Fruit fly (Drosophila melanogaster): ENCODE measurements around the gene CG5890.
A peak's percentile ranks its signal among the peaks of the same experiment; 100 is the strongest.

Gene CG5890

DNA sequence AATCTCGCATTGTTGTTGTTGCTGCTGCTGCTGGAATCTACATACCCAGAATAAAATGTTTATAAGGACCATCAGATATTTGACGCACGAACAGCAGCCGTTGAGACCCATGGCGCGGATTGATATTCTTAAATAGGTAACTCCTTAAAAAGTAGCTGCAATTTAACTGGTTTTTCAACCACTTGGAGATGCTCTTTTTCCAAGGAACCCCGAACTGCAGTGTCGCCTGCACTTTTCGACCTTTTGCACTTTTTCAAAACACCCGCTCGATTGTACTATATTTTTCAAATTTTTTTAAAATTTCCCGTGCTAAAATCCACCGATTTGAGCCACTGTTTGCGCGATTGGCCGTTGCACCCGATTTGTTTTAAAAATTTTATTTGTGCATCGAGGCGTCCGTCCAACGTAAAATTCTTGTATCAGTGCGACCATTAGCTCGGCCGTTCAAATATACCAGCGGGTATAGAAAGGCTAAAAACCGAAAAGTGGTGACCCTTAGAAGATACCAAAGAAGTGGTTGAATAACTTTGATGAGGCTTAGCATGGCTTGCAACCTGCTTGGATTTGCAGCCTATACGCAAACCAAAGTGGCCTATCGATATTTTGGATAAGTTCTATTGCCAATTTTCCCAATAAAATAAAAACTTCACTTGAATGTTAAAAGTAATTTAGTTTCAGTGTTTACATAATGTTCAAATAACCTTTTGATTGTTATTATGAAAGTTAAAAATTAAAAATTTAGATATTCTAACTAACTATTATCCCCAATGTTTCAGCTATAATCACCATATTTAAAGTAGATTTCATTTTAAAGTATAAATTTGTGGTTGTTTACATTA is 25.2 kb downstream of the CG5890 start, which contains the start of gene Tsp96F (continued):
- peak; percentile 80 for TF ChIP-seq Dref (GFP tag; IDR thresholded peaks at IDR 0.05)
- TF ChIP-seq unpg (GFP tag; optimal IDR thresholded peaks at IDR 0.05) = no peak
- no peak for TF ChIP-seq slbo (GFP tag; IDR thresholded peaks at IDR 0.05)
- TF ChIP-seq gce (GFP tag; IDR thresholded peaks at IDR 0.05) = no peak
- TF ChIP-seq CG12659 (GFP tag; optimal IDR thresholded peaks at IDR 0.05) = peak; percentile 52
- TF ChIP-seq salm (tag; optimal IDR thresholded peaks at IDR 0.05) = no peak
- peak; percentile 13; the same call in 1 of the 2 replicates for TF ChIP-seq ato (GFP tag; IDR thresholded peaks at IDR 0.05; ENCODE audit: partially characterized antibody)
- TF ChIP-seq Med (GFP tag) = peak; percentile 83
- no peak for TF ChIP-seq CG6854 (GFP tag; optimal IDR thresholded peaks at IDR 0.05)
- TF ChIP-seq kah (GFP tag; optimal IDR thresholded peaks at IDR 0.05) = peak; percentile 40
- TF ChIP-seq grau (tag; optimal IDR thresholded peaks at IDR 0.05) = no peak
- TF ChIP-seq Dp (GFP tag; optimal IDR thresholded peaks at IDR 0.05) = peak; percentile 50
- no peak for TF ChIP-seq CG10274 (GFP tag; optimal IDR thresholded peaks at IDR 0.05)
- no peak for TF ChIP-seq CG10209 (GFP tag; optimal IDR thresholded peaks at IDR 0.05)
- TF ChIP-seq CG3995 (GFP tag; optimal IDR thresholded peaks at IDR 0.05) = peak; percentile 39
- peak; percentile 10 for TF ChIP-seq pfk (GFP tag; optimal IDR thresholded peaks at IDR 0.05)
- peak; percentile 24 for TF ChIP-seq Dad (GFP tag; optimal IDR thresholded peaks at IDR 0.05)
- TF ChIP-seq CG1603 (tag; optimal IDR thresholded peaks at IDR 0.05) = peak; percentile 92
- no peak for TF ChIP-seq luna (GFP tag; optimal IDR thresholded peaks at IDR 0.05)
- 0 out of 2 replicates have a peak, but pooled peaks have one; percentile 10 for TF ChIP-seq seq (GFP tag; IDR thresholded peaks at IDR 0.05)
- peak; percentile 57 for TF ChIP-seq kni (GFP tag; optimal IDR thresholded peaks at IDR 0.05)
- peak; percentile 44; the same call in 1 of the 2 replicates for TF ChIP-seq inv (GFP tag; IDR thresholded peaks at IDR 0.05; ENCODE audit: partially characterized antibody)
- no peak for TF ChIP-seq corto (GFP tag; optimal IDR thresholded peaks at IDR 0.05)
- TF ChIP-seq so (GFP tag; IDR thresholded peaks at IDR 0.05) = peak; percentile 20; the same call in 1 of the 3 replicates
- peak; percentile 41 for TF ChIP-seq ssp (GFP tag; IDR thresholded peaks at IDR 0.05)
- TF ChIP-seq CG4617 (GFP tag; optimal IDR thresholded peaks at IDR 0.05; ENCODE audit: borderline replicate concordance) = peak; percentile 6
- TF ChIP-seq insv (GFP tag; optimal IDR thresholded peaks at IDR 0.05) = peak in 1 of 2 experiments; percentile 8
- peak; percentile 8 for TF ChIP-seq zen (tag; optimal IDR thresholded peaks at IDR 0.05)
- peak; percentile 38; the same call in 1 of the 2 replicates for TF ChIP-seq CG3847 (GFP tag; IDR thresholded peaks at IDR 0.05)
- no peak for TF ChIP-seq jumu (GFP tag; optimal IDR thresholded peaks at IDR 0.05)
- TF ChIP-seq CG6791 (GFP tag; IDR thresholded peaks at IDR 0.05; ENCODE audit: partially characterized antibody) = peak; percentile 69
- TF ChIP-seq Ravus (GFP tag; IDR thresholded peaks at IDR 0.05) = no peak
- peak; percentile 59; the same call in 2 of the 3 replicates for TF ChIP-seq CG16813 (GFP tag; IDR thresholded peaks at IDR 0.05; ENCODE audit: partially characterized antibody)
- 0 out of 3 replicates have a peak, but pooled peaks have one; percentile 38 for TF ChIP-seq CG34224 (GFP tag; IDR thresholded peaks at IDR 0.05; ENCODE audit: partially characterized antibody)
- peak; percentile 13 for TF ChIP-seq HLHmδ (GFP tag; optimal IDR thresholded peaks at IDR 0.05)
- peak; percentile 35; the same call in 1 of the 2 replicates for TF ChIP-seq Rfx (GFP tag; IDR thresholded peaks at IDR 0.05)
- TF ChIP-seq MESR4 (GFP tag; optimal IDR thresholded peaks at IDR 0.05) = peak; percentile 81
- peak; percentile 81 for TF ChIP-seq BEAF-32 (GFP tag; optimal IDR thresholded peaks at IDR 0.05)
- TF ChIP-seq Mes4 (GFP tag; optimal IDR thresholded peaks at IDR 0.05) = peak; percentile 5
- TF ChIP-seq nerfin-1 (tag; optimal IDR thresholded peaks at IDR 0.05) = peak; percentile 16
- peak; percentile 31 for TF ChIP-seq Jarid2 (GFP tag; optimal IDR thresholded peaks at IDR 0.05)
- TF ChIP-seq HmgD (GFP tag; optimal IDR thresholded peaks at IDR 0.05) = peak; percentile 53
- TF ChIP-seq Sry-δ (GFP tag; optimal IDR thresholded peaks at IDR 0.05) = peak; percentile 76
- TF ChIP-seq CG10431 (GFP tag; optimal IDR thresholded peaks at IDR 0.05) = peak; percentile 24
- peak in 1 of 3 experiments; percentile 38 for TF ChIP-seq Stat92E (GFP tag; optimal IDR thresholded peaks at IDR 0.05)
